Worm (Caenorhabditis elegans) whole organism, young adult: ENCODE measurements around the gene asd-1.

Experiments
- B0019.2 ChIP-seq: fragments of 200-800 bp; sonication (Bioruptor generic); conservative IDR thresholded peaks from 2 replicates; pipeline ENCODE4 v1.3.6; 2022; ENCODE audit warnings: missing genetic modification reagents, missing genetic modification characterization, missing compliant biosample characterization
- dpl-1 ChIP-seq: fragments of 150-350 bp; optimal IDR thresholded peaks from 2 replicates; lab custom pipeline; 2014; ENCODE audit warnings: missing biosample characterization, missing genetic modification reagents, missing genetic modification characterization
- ets-4 ChIP-seq: fragments of 200-800 bp; sonication (Bioruptor generic); optimal IDR thresholded peaks from 2 replicates; lab custom pipeline; 2018; ENCODE audit warnings: mild to moderate bottlenecking, missing genetic modification characterization, missing compliant biosample characterization
- hsf-1 ChIP-seq: fragments of 200-800 bp; sonication (Bioruptor generic); IDR thresholded peaks from 2 replicates; pipeline ENCODE4 v1.3.6; 2022; ENCODE audit warnings: missing genetic modification reagents, missing genetic modification characterization, missing compliant biosample characterization
- let-526 ChIP-seq: fragments of 200-800 bp; sonication (Bioruptor generic); IDR thresholded peaks from 2 replicates; pipeline ENCODE4 v1.3.6; 2022; ENCODE audit warnings: missing genetic modification reagents, missing genetic modification characterization, missing compliant biosample characterization
- rpc-1 ChIP-seq, 2 experiments: fragments of 150-350 bp in 1 of 2; sonication (generic microtip) in 1 of 2; optimal IDR thresholded peaks; 2 replicates each; lab custom pipeline; 2014 to 2018; ENCODE audit warnings: missing biosample characterization in 1 of 2, missing genetic modification characterization in 1 of 2, missing genetic modification reagents in 1 of 2, missing genotype in 1 of 2
- snpc-1.1 ChIP-seq: sonication (generic microtip); optimal IDR thresholded peaks from 2 replicates; lab custom pipeline; 2017; ENCODE audit warnings: missing genetic modification characterization, mild to moderate bottlenecking, missing compliant biosample characterization, antibody characterized with exemption, moderate library complexity, missing genotype, missing genetic modification reagents; ENCODE audit not compliant: insufficient read depth

DNA sequence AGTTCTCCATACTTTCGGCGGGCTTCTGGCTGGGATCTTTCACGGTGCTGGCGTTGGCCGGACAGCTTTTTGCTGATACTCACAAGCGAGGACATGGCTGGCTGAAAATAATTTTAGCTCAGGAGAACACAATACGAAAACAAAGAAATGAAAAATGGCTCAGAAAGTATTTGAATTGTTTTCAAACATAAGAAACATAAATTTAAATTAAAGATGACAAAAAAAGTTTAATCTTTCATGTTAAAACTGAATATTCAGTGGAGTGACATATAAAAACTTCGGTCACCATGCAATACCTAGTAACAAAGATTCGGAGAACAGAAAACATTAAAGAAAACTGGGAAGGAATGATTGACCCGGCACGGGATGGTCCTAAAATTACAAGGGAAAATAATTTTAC is 18.5 kb upstream of the asd-1 start, which contains the start of gene C16C10.2:
- no peak for TF ChIP-seq B0019.2 (GFP tag; lab: Robert Waterston, UW)
- TF ChIP-seq ets-4 (GFP tag; lab: Kevin White, UChicago) = no peak
- no peak for TF ChIP-seq let-526 (GFP tag; lab: Robert Waterston, UW)
- TF ChIP-seq hsf-1 = 0 out of 2 replicates have a peak, but pooled peaks have one; percentile 27
- TF ChIP-seq rpc-1 (optimal IDR thresholded peaks at IDR 0.05; lab: Kevin White, UChicago) = no peak
- TF ChIP-seq rpc-1 (tag; optimal IDR thresholded peaks at IDR 0.05; lab: Kevin White, UChicago) = no peak
- no peak for TF ChIP-seq dpl-1 (GFP tag; lab: Kevin White, UChicago)
- TF ChIP-seq snpc-1.1 (tag; lab: Kevin White, UChicago) = no peak
